Worm (Caenorhabditis elegans) whole organism, L4 larva: ENCODE measurements around the gene T07F12.2.

ENCODE experiments used
- ZK546.5 ChIP-seq, 2 experiments: sonication (generic microtip); optimal IDR thresholded peaks; 2 replicates each; lab custom pipeline; 2017; ENCODE audit warnings: missing biosample characterization in 2 of 2, missing genetic modification characterization in 2 of 2
- lin-39 ChIP-seq: fragments of 150-350 bp; optimal IDR thresholded peaks from 2 replicates; lab custom pipeline; 2014; ENCODE audit warnings: missing biosample characterization, missing genetic modification reagents, missing genetic modification characterization
- nhr-25 ChIP-seq: sonication (generic microtip); optimal IDR thresholded peaks from 2 replicates; lab custom pipeline; 2017; ENCODE audit warnings: missing genetic modification characterization, mild to moderate bottlenecking, missing compliant biosample characterization, antibody characterized with exemption, moderate library complexity, borderline replicate concordance; ENCODE audit not compliant: insufficient read depth
- pqm-1 ChIP-seq: sonication (generic microtip); optimal IDR thresholded peaks from 2 replicates; lab custom pipeline; 2017; ENCODE audit warnings: missing biosample characterization, missing genetic modification characterization
- snpc-1.2 ChIP-seq: fragments of 200-800 bp; sonication (Bioruptor generic); IDR thresholded peaks from 2 replicates; pipeline ENCODE4 v1.3.6; 2022; ENCODE audit warnings: missing genetic modification reagents, missing genetic modification characterization, missing compliant biosample characterization
- tag-97 ChIP-seq: fragments of 200-800 bp; sonication (Bioruptor generic); IDR thresholded peaks from 2 replicates; pipeline ENCODE4 v1.3.6; 2022; ENCODE audit warnings: missing genetic modification characterization, missing compliant biosample characterization
- zag-1 ChIP-seq: fragments of 150-350 bp; optimal IDR thresholded peaks from 2 replicates; lab custom pipeline; 2014; ENCODE audit warnings: missing biosample characterization, missing genetic modification characterization

DNA sequence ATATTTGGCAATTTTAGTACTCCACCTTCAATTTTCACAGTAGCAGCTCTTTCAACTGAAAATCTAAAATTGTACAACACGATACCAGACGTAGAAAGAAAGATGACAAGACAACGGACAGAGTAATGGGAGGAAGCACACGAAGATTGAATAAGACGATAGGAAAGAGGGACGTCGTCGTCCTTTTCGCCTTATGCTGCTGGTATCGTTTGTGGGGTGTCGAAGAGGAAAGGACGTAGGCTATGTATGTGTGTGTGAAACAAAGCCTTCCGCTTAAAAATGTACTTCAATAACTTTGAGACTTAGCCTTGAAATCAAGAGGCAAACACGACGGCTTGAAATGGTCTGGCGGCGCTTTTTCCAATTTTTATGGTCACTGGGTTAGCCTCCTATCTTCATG lies 17.3 kb upstream of the T07F12.2 start:
- TF ChIP-seq ZK546.5 (tag; optimal IDR thresholded peaks at IDR 0.05; lab: Kevin White, UChicago) (no peak), zag-1 (tag; lab: Kevin White, UChicago) (no peak), lin-39 (no peak), tag-97 (GFP tag; lab: Robert Waterston, UW) (no peak), nhr-25 (no peak), snpc-1.2 (no peak), pqm-1 (tag; lab: Kevin White, UChicago) (no peak)
